Worm (Caenorhabditis elegans): ENCODE data around the gene T09F5.2.
"Not testable (repeated sequence)": the region's sequence is repeated elsewhere in the genome, so short reads cannot be mapped to it uniquely, and the experiment has no call there.

Gene T09F5.2

DNA sequence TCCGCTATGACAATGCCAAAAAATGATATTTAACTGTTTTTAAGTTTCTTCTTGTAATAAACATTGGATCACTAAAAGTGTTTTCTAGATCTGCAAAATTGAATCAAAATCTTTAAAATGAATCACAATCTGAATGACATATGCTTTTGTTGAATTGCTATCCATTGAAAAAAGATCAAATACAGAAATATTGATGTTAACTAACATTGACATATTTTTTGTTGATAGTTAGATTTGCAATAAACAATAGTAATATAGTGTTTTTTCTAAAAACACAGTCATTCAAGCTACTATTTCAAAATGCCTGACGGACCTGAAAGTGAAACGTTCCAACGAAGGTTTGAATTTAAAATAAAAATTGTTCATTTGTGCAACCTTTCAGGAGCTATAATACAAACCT is at the start of gene T09F5.2:
T09F5.2 (plus strand) TSS at position 301 of the 400 bp plus-strand sequence.
- TF ChIP-seq him-1 (tag; optimal IDR thresholded peaks at IDR 0.05) (no peak), dao-5 (tag; optimal IDR thresholded peaks at IDR 0.05) (no peak), W03F9.2 (tag; optimal IDR thresholded peaks at IDR 0.05) (no peak)

DNA sequence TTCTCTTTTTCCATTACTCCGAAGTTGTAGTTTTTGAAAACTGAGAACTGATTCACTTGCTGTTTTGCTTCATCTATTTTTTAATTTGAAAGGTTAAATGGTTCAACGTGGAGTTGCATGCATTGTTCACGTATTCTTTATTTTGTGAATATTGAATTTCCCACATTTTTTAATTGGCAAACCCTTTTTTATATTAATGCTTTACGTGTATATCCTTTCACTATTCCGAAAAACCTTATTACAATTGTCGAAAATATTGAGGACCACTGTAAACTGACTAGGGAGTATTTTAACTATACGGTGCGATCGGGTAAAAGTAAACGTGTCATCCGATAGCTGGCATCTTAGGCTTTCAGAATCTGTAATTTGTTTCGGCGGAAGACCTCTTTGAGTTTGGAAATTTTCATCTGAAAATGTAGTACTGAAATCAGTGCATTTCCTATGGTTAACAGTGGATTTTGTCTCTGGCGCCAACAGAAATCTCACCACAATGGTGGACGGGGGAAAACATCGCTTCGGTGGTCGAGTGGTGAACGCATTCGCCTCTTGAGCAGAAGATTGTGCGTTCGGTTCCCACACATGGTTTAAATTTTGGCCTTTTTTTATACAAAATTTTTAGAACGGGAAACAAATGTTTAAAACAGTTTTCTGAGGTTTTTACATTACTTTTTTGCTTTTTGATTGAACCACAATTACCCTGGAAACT is 44.7 kb upstream of the T09F5.2 start, which contains the start of gene C01G10.14:
C01G10.14 (minus strand) TSS at position 51 of the 706 bp plus-strand sequence.
- not testable (repeated sequence) for TF ChIP-seq dao-5, W03F9.2, him-1 (tag; optimal IDR thresholded peaks at IDR 0.05)

DNA sequence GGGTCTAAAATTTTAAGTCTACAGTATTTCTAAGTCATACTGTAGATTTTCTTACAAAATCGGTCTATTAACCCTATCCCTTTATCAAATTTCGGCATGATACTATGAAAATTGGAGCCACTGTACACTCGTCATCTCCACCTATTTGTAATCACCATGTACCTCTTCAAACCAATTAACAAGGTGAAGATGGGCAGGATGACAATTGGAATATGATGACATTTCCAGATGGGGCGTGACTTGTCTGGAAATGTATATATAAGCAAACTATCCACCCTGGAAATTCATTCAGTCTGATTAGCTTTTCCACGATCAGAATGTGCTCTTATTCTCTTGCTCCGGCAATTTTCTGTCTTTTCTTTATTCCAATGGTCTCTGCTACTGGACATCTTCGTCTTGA is 41.5 kb upstream of the T09F5.2 start, which contains the start of gene Y75B12A.2:
Y75B12A.2 (plus strand) TSS at position 301 of the 400 bp plus-strand sequence.
- TF ChIP-seq dao-5 (tag; optimal IDR thresholded peaks at IDR 0.05) (no peak), W03F9.2 (tag; optimal IDR thresholded peaks at IDR 0.05) (no peak), him-1 (tag; optimal IDR thresholded peaks at IDR 0.05) (no peak)

DNA sequence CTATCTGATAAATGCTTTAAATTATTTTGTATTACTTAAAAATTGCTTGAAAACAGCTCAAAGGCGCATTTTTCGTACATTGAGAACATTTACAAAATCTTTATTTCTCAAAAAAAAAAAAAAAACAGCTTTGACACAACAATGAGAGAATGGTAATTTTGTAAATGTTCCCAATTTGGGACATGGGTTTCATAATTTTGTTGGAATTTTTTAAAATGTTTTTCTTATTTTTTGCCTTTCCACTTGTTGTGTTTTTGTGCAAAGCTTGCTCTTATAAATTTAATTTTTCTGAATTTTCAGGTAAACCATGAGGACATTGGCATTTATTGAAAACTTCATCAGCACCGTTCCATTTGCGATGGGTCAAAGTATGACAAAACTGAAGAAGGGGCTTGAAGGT is 39.1 kb upstream of the T09F5.2 start, which contains the start of gene T01G5.7:
T01G5.7 (plus strand) TSS at position 301 of the 400 bp plus-strand sequence.
- TF ChIP-seq W03F9.2 (tag; optimal IDR thresholded peaks at IDR 0.05) (no peak), him-1 (tag; optimal IDR thresholded peaks at IDR 0.05) (no peak), dao-5 (tag; optimal IDR thresholded peaks at IDR 0.05) (no peak)

DNA sequence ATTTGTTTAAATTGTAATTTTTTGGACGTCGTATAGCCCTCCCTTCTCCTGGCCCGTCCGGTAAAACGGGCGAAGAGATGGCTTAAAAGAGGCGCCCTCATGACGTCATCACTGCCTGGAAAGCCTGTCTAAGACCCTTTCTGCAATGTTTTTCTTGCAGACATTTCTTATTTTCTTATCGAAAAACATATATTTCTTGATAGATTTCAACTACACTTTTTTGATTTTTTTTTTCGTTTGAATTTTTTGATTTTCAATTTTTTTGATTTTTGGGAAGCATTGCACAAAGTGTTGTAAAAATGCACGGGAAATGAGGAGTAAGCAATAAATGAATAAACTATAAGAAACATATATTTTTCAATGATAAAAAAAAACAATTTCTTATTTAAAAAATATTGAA is 36.8 kb upstream of the T09F5.2 start, which contains the start of gene T01G5.6:
T01G5.6 (minus strand) TSS at position 101 of the 400 bp plus-strand sequence.
- no peak for TF ChIP-seq W03F9.2 (tag; optimal IDR thresholded peaks at IDR 0.05)
- TF ChIP-seq dao-5 (tag; optimal IDR thresholded peaks at IDR 0.05), result no peak
- no peak for TF ChIP-seq him-1 (tag; optimal IDR thresholded peaks at IDR 0.05)

DNA sequence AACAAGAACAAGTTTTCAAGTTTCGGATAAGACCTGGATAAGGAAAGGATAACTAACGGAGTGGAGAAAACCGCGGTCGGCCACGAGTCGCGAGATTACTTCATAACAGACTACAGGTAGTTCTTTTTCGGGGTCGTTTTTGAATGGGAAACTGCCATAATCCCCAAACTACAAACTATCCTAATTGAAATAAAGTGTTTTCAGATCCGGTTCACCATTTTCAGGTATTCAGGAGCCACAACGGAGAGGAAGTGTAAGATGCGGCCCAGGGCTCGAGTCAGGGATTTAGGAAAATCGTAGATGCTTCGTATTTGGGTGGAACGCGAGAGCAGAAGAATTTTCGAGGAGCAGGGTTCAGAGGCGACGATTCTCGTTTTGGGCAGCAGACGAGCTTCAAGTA is 34.8 kb upstream of the T09F5.2 start, which contains the start of gene T01G5.8:
T01G5.8 (plus strand) TSS at position 301 of the 400 bp plus-strand sequence.
- TF ChIP-seq dao-5, him-1, W03F9.2 (tag; optimal IDR thresholded peaks at IDR 0.05): not testable (repeated sequence)

DNA sequence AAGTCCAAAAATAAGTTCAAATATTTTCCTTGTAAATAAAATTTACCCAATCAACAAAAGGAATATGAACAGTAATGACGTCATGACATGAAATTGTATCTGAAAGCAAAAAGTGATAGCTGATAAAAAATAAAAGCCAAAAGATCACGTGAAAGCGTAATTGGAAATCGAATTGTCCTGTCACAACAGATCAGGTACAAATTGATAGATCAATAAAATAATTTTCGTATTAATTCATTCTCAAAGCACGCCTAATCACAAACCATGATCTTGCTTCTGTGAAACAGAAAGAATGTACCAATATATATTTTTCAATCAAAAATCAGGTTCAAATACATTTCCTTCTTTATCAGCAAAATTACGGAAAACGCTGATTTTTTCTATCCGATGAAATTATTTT is 31.2 kb upstream of the T09F5.2 start, which contains the start of gene flor-1:
flor-1 (minus strand) TSS at position 101 of the 400 bp plus-strand sequence.
- no peak for TF ChIP-seq W03F9.2 (tag; optimal IDR thresholded peaks at IDR 0.05)
- TF ChIP-seq him-1 (tag; optimal IDR thresholded peaks at IDR 0.05), result no peak
- no peak for TF ChIP-seq dao-5 (tag; optimal IDR thresholded peaks at IDR 0.05)

DNA sequence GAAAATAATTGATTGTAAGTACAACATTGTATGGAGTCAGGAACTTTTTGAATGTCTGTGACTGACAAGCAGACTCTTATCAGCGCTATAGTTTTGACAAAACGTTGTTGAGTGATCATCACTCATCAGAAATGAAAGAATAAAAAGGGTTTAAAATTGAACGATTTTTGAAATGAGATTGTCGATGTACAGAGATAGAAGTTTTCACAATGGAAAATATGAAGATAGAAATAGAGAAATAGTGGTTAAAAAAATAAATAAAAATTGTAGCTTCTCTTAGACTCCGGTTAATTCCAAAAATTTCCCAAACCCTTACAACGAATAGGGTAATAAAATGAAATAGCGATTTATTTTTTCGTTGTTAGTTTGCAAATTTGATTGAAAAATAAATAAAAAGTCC is 25.6 kb upstream of the T09F5.2 start, which contains the start of gene ugt-30:
ugt-30 (minus strand) TSS at position 101 of the 400 bp plus-strand sequence.
- TF ChIP-seq W03F9.2, dao-5, him-1 (tag; optimal IDR thresholded peaks at IDR 0.05): not testable (repeated sequence)

DNA sequence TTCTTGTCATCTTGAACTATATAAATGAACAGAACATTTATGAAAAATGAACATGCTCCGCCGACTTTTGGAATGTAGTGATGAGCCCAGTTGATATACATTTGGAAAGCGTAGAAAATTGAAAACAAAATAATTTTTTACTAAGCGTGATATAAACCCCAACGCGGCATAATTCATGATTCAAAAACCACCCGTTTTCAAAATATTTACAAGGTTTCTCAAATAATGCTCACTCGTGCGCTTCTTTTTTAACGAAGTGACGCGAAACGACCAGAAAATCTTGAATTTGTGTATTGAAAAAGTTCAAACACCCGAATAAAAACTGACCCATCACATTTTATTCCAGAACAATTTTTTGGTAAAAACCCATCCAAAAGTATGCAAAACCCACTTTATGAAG is 23.3 kb upstream of the T09F5.2 start, which contains the start of gene srj-27:
srj-27 (minus strand) TSS at position 101 of the 400 bp plus-strand sequence.
- no peak for TF ChIP-seq him-1 (tag; optimal IDR thresholded peaks at IDR 0.05)

DNA sequence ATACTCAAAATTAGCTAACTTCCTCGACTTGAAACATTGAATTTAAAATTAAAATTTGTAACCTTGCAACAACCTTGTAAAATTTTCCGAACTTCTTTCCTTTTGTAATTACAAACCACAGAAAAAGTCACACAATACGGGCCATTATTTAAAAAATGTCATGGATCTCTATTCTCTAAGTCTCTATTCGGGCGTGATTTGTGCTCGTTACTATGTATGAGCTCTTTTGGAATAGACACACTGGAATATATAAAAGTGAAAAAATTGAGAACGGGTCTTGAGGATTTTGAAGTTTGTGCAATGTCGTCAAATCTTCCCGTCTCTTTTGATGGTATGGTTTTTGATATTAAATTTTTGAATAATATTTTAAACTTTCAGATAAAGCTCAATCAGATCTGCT is 22.8 kb upstream of the T09F5.2 start, which contains the start of gene srr-7:
srr-7 (plus strand) TSS at position 301 of the 400 bp plus-strand sequence.
- TF ChIP-seq dao-5 (tag; optimal IDR thresholded peaks at IDR 0.05) (no peak), W03F9.2 (tag; optimal IDR thresholded peaks at IDR 0.05) (no peak), him-1 (tag; optimal IDR thresholded peaks at IDR 0.05) (no peak)

DNA sequence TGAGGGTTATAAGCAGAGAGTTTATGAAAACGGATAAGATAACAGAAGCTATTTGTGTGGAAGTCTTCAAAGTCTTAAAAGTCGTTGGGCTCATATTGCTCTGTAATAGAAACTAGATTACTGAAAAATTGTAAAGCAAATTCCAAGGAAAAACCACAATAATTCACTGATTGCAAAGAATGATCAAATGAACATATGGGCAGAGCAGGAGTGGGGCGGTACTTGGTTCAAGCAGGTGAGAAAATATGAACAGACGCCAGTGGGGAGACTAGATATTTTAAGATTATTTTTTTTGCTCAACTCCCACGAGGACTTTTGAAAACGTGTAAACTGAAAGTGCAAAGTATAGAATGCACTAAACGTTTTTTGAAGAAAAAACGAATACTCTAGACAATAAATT is 18.3 kb upstream of the T09F5.2 start, which contains the start of gene str-171:
str-171 (minus strand) TSS at position 101 of the 400 bp plus-strand sequence.
- TF ChIP-seq dao-5 (tag; optimal IDR thresholded peaks at IDR 0.05) (no peak), him-1 (tag; optimal IDR thresholded peaks at IDR 0.05) (no peak), W03F9.2 (tag; optimal IDR thresholded peaks at IDR 0.05) (no peak)

DNA sequence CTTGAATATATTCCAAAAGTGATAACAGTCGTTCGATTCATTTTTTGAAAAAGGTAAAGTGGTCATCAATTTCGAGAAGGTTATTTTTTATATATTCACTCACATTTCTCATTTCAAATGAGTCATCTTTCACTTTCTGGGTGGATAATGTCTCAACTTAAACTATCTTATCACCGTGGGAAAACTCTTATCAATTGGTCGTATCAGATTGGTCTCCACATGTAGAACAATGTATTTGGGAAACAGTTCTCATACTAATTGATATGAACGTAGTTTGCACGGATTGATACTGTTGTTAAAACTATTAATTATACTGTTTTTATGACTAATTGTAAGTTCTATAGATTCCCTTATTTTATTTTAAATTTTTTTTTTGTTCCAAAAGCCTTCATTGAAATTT is 16.9 kb upstream of the T09F5.2 start:
- TF ChIP-seq dao-5 (tag; optimal IDR thresholded peaks at IDR 0.05) (no peak), him-1 (tag; optimal IDR thresholded peaks at IDR 0.05) (no peak), W03F9.2 (tag; optimal IDR thresholded peaks at IDR 0.05) (no peak)

DNA sequence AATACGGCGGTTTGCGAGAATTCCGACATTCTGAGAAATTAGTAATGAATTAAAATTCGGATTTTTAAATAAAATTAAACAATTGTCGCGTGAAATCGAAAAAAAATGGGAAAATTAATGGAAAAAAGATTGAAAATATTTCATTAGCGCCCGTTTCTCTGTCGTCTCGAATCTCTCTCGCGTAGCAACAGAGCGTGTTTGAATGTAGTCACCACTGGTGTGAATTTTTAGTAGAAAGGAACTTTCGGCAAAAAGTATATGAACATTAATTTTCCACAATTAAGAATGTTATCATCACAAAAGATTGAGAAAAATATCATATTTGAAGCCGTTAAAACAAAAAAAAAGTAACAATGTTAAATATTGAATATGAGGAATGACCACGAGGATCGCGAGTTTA is 14.0 kb upstream of the T09F5.2 start, which contains the start of gene aipl-1:
aipl-1 (minus strand) TSS at position 30 of the 400 bp plus-strand sequence.
- TF ChIP-seq dao-5 (tag; optimal IDR thresholded peaks at IDR 0.05) (no peak), W03F9.2 (tag; optimal IDR thresholded peaks at IDR 0.05) (peak; percentile 65)

DNA sequence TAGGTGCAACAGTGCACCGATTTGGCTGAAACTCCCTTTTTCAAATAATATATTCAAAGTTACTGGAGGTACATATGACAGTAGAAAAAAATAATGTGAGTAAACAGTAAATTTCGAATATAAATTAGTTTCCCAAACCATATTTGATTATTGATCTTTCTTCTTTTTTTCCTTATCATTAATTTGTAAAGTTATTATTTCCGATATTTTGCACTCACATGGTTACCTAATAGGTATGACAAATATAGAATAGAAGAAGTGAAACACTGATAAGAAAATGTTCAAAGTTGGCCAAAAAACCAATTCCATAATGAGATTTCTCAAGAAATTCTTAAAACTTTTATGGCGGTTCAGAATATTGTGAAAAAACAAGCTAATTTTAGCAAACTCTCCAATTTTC is 10.9 kb upstream of the T09F5.2 start:
- TF ChIP-seq W03F9.2 (tag; optimal IDR thresholded peaks at IDR 0.05) (no peak), dao-5 (tag; optimal IDR thresholded peaks at IDR 0.05) (no peak), him-1 (tag; optimal IDR thresholded peaks at IDR 0.05) (no peak)
